Worm (Caenorhabditis elegans) whole organism, early embryonic: ENCODE measurements around the gene pqn-75.

Experiments
- B0310.2 ChIP-seq: sonication (generic microtip); optimal IDR thresholded peaks from 2 replicates; lab custom pipeline; 2016; ENCODE audit warnings: mild to moderate bottlenecking, missing genetic modification characterization, missing compliant biosample characterization
- F13C5.2 ChIP-seq: sonication (generic microtip); optimal IDR thresholded peaks from 2 replicates; lab custom pipeline; 2017; ENCODE audit warnings: mild to moderate bottlenecking, missing genetic modification characterization, inconsistent platforms, missing compliant biosample characterization
- ama-1 ChIP-seq: fragments of 150-350 bp; optimal IDR thresholded peaks from 2 replicates; lab custom pipeline; 2014
- ceh-36 ChIP-seq: sonication (generic microtip); optimal IDR thresholded peaks from 2 replicates; lab custom pipeline; 2016; ENCODE audit warnings: missing genetic modification characterization, inconsistent platforms, missing compliant biosample characterization
- ets-7 ChIP-seq: sonication (generic microtip); optimal IDR thresholded peaks from 2 replicates; lab custom pipeline; 2016; ENCODE audit warnings: missing genotype, missing genetic modification characterization, missing compliant biosample characterization
- flt-1 ChIP-seq: fragments of 200-800 bp; sonication (Bioruptor generic); IDR thresholded peaks from 2 replicates; pipeline ENCODE4 v1.3.6; 2022; ENCODE audit warnings: missing genetic modification characterization, missing compliant biosample characterization
- hmbx-1 ChIP-seq: sonication (generic microtip); optimal IDR thresholded peaks from 2 replicates; lab custom pipeline; 2016; ENCODE audit warnings: mild to moderate bottlenecking, missing genetic modification characterization, missing compliant biosample characterization
- hmg-4 ChIP-seq: fragments of 200-800 bp; sonication (Bioruptor generic); optimal IDR thresholded peaks from 2 replicates; lab custom pipeline; 2018; ENCODE audit warnings: mild to moderate bottlenecking, missing genetic modification characterization, missing compliant biosample characterization
- pes-1 ChIP-seq: fragments of 200-800 bp; sonication (Bioruptor generic); IDR thresholded peaks from 2 replicates; pipeline ENCODE4 v1.3.6; 2022; ENCODE audit warnings: missing genetic modification reagents, missing genetic modification characterization, missing compliant biosample characterization
- sea-1 ChIP-seq: fragments of 200-800 bp; sonication (Bioruptor generic); conservative IDR thresholded peaks from 2 replicates; pipeline ENCODE4 v1.3.6; 2022; ENCODE audit warnings: missing genetic modification characterization, missing compliant biosample characterization
- tbx-37 ChIP-seq: fragments of 200-800 bp; sonication (Bioruptor generic); conservative IDR thresholded peaks from 2 replicates; pipeline ENCODE4 v1.3.6; 2022; ENCODE audit warnings: missing genetic modification reagents, missing genetic modification characterization, missing compliant biosample characterization

- TF ChIP-seq B0310.2 (tag; lab: Kevin White, UChicago), result no peak
- TF ChIP-seq pes-1 (GFP tag; lab: Robert Waterston, UW), result no peak
- TF ChIP-seq flt-1 (GFP tag; lab: Robert Waterston, UW), result no peak
- no peak for TF ChIP-seq ama-1
- no peak for TF ChIP-seq hmg-4
- TF ChIP-seq sea-1 (GFP tag; lab: Robert Waterston, UW), result no peak
- TF ChIP-seq hmbx-1 (tag; lab: Kevin White, UChicago), result no peak
- TF ChIP-seq ceh-36 (tag; lab: Kevin White, UChicago), result no peak
- no peak for TF ChIP-seq tbx-37 (GFP tag; lab: Robert Waterston, UW)
- TF ChIP-seq ets-7 (tag; lab: Kevin White, UChicago), result no peak
- TF ChIP-seq F13C5.2 (tag; lab: Kevin White, UChicago), result no peak
These were observed 30.6 kb downstream of the pqn-75 start, which contains the start of gene ubc-1 for ce11 chrIV:4102720-4103119.
